Worm (Caenorhabditis elegans) whole organism, L2 larva: ENCODE results near the gene ZK355.2.

ENCODE experiments used
- C34F6.9 ChIP-seq: fragments of 150-350 bp; optimal IDR thresholded peaks from 2 replicates; lab custom pipeline; 2014; ENCODE audit warnings: missing biosample characterization, missing genetic modification characterization
- R02D3.7 ChIP-seq: fragments of 150-350 bp; optimal IDR thresholded peaks from 2 replicates; lab custom pipeline; 2014; ENCODE audit warnings: missing biosample characterization, missing genetic modification characterization
- Y55F3AM.14 ChIP-seq: fragments of 200-800 bp; sonication (Bioruptor generic); optimal IDR thresholded peaks from 2 replicates; lab custom pipeline; 2018; ENCODE audit warnings: mild to moderate bottlenecking, missing genetic modification characterization, missing compliant biosample characterization
- ZK546.5 ChIP-seq: sonication (generic microtip); optimal IDR thresholded peaks from 2 replicates; lab custom pipeline; 2017; ENCODE audit warnings: missing biosample characterization, missing genetic modification characterization
- aly-2 ChIP-seq: fragments of 150-350 bp; optimal IDR thresholded peaks from 2 replicates; lab custom pipeline; 2014; ENCODE audit warnings: missing biosample characterization, missing genetic modification characterization
- ceh-16 ChIP-seq: fragments of 150-350 bp; optimal IDR thresholded peaks from 2 replicates; lab custom pipeline; 2014; ENCODE audit warnings: missing biosample characterization, missing genetic modification characterization
- crh-2 ChIP-seq: sonication (generic microtip); optimal IDR thresholded peaks from 2 replicates; lab custom pipeline; 2017; ENCODE audit warnings: missing biosample characterization, missing genetic modification characterization
- egl-27 ChIP-seq: sonication (generic microtip); optimal IDR thresholded peaks from 3 replicates; lab custom pipeline; 2017; ENCODE audit warnings: missing biosample characterization, missing genetic modification reagents, missing genetic modification characterization
- elt-1 ChIP-seq: fragments of 150-350 bp; optimal IDR thresholded peaks from 2 replicates; lab custom pipeline; 2014; ENCODE audit warnings: missing biosample characterization, missing genetic modification characterization
- elt-3 ChIP-seq: sonication (generic microtip); optimal IDR thresholded peaks from 2 replicates; lab custom pipeline; 2017; ENCODE audit warnings: missing biosample characterization, missing genetic modification characterization
- fos-1 ChIP-seq: fragments of 150-350 bp; optimal IDR thresholded peaks from 2 replicates; lab custom pipeline; 2014; ENCODE audit warnings: missing biosample characterization, missing genetic modification characterization
- gmeb-1 ChIP-seq: fragments of 150-350 bp; optimal IDR thresholded peaks from 2 replicates; lab custom pipeline; 2014; ENCODE audit warnings: missing biosample characterization, missing genetic modification characterization
- lin-11 ChIP-seq: fragments of 150-350 bp; sonication (generic microtip); optimal IDR thresholded peaks from 2 replicates; lab custom pipeline; 2014; ENCODE audit warnings: missing biosample characterization, missing genetic modification characterization, inconsistent platforms, mixed read lengths
- lin-13 ChIP-seq: fragments of 150-350 bp; optimal IDR thresholded peaks from 2 replicates; lab custom pipeline; 2014; ENCODE audit warnings: missing biosample characterization, missing genetic modification reagents, missing genetic modification characterization
- lin-39 ChIP-seq: fragments of 150-350 bp; optimal IDR thresholded peaks from 2 replicates; lab custom pipeline; 2014; ENCODE audit warnings: missing biosample characterization, missing genetic modification reagents, missing genetic modification characterization
- lsy-2 ChIP-seq, 2 experiments: fragments of 150-350 bp in 1 of 2; sonication (generic microtip) in 1 of 2; optimal IDR thresholded peaks; 2 replicates each; lab custom pipeline; 2014 to 2017; ENCODE audit warnings: missing biosample characterization in 2 of 2, missing genetic modification characterization in 2 of 2
- mab-5 ChIP-seq: fragments of 150-350 bp; optimal IDR thresholded peaks from 2 replicates; lab custom pipeline; 2014; ENCODE audit warnings: missing biosample characterization, missing genetic modification characterization
- mdl-1 ChIP-seq, 2 experiments: fragments of 150-350 bp in 1 of 2; sonication (generic microtip) in 1 of 2; optimal IDR thresholded peaks; 2 replicates each; lab custom pipeline; 2017; ENCODE audit warnings: missing biosample characterization in 2 of 2, missing genetic modification characterization in 2 of 2
- nhr-10 ChIP-seq: sonication (generic microtip); optimal IDR thresholded peaks from 2 replicates; lab custom pipeline; 2017; ENCODE audit warnings: missing biosample characterization, missing genetic modification characterization
- nhr-11 ChIP-seq: fragments of 150-350 bp; optimal IDR thresholded peaks from 2 replicates; lab custom pipeline; 2014; ENCODE audit warnings: missing biosample characterization, missing genetic modification characterization
- nhr-12 ChIP-seq: fragments of 150-350 bp; optimal IDR thresholded peaks from 2 replicates; lab custom pipeline; 2014; ENCODE audit warnings: missing biosample characterization, missing genetic modification characterization
- nhr-129 ChIP-seq: fragments of 150-350 bp; optimal IDR thresholded peaks from 2 replicates; lab custom pipeline; 2014; ENCODE audit warnings: missing biosample characterization, missing genetic modification characterization
- nhr-21 ChIP-seq: fragments of 150-350 bp; optimal IDR thresholded peaks from 2 replicates; lab custom pipeline; 2014; ENCODE audit warnings: missing biosample characterization, missing genetic modification characterization
- nhr-23 ChIP-seq: fragments of 150-350 bp; optimal IDR thresholded peaks from 2 replicates; lab custom pipeline; 2014; ENCODE audit warnings: missing biosample characterization, missing genetic modification reagents, missing genetic modification characterization
- nhr-237 ChIP-seq: fragments of 150-350 bp; optimal IDR thresholded peaks from 2 replicates; lab custom pipeline; 2014; ENCODE audit warnings: missing biosample characterization, missing genetic modification characterization
- nhr-25 ChIP-seq: fragments of 150-350 bp; sonication (generic microtip); optimal IDR thresholded peaks from 3 replicates; lab custom pipeline; 2014; ENCODE audit warnings: missing biosample characterization, missing genetic modification characterization
- nhr-6 ChIP-seq: fragments of 150-350 bp; optimal IDR thresholded peaks from 2 replicates; lab custom pipeline; 2014; ENCODE audit warnings: missing biosample characterization, missing genetic modification characterization
- nhr-77 ChIP-seq: fragments of 150-350 bp; optimal IDR thresholded peaks from 2 replicates; lab custom pipeline; 2014; ENCODE audit warnings: missing biosample characterization, missing genetic modification characterization
- skn-1 ChIP-seq: sonication (generic microtip); optimal IDR thresholded peaks from 2 replicates; lab custom pipeline; 2017; ENCODE audit warnings: missing biosample characterization, missing genetic modification characterization
- sma-9 ChIP-seq, 2 experiments: fragments of 150-350 bp in 1 of 2; sonication (generic microtip) in 1 of 2; optimal IDR thresholded peaks; 2 replicates each; lab custom pipeline; 2014 to 2016; ENCODE audit warnings: missing genetic modification characterization in 2 of 2, mild to moderate bottlenecking in 1 of 2, missing biosample characterization in 1 of 2, missing compliant biosample characterization in 1 of 2, missing genetic modification reagents in 1 of 2, moderate library complexity in 1 of 2
- unc-55 ChIP-seq: fragments of 150-350 bp; sonication (generic microtip); optimal IDR thresholded peaks from 3 replicates; lab custom pipeline; 2014; ENCODE audit warnings: missing biosample characterization, missing genetic modification reagents, missing genetic modification characterization
- ztf-11 ChIP-seq: sonication (generic microtip); optimal IDR thresholded peaks from 2 replicates; lab custom pipeline; 2017; ENCODE audit warnings: missing biosample characterization, missing genetic modification characterization

The ZK355.2 gene

ce11 chrII:2925032-2925431, 1.3 kb downstream of the ZK355.2 start:
- TF ChIP-seq mdl-1 (tag; optimal IDR thresholded peaks at IDR 0.05; lab: Kevin White, UChicago): no peak
- TF ChIP-seq R02D3.7 (tag; lab: Kevin White, UChicago): no peak

ce11 chrII:2925806-2926558, 2.3 kb downstream of the ZK355.2 start:
- TF ChIP-seq mab-5 (no peak), nhr-237 (tag; lab: Kevin White, UChicago) (no peak), nhr-21 (no peak), ceh-16 (tag; lab: Kevin White, UChicago) (no peak), Y55F3AM.14 (GFP tag; lab: Kevin White, UChicago) (no peak), R02D3.7 (tag; lab: Kevin White, UChicago) (no peak), C34F6.9 (tag; lab: Kevin White, UChicago) (no peak), unc-55 (GFP tag; lab: Kevin White, UChicago) (no peak), nhr-12 (no peak), elt-1 (tag; lab: Kevin White, UChicago) (no peak), nhr-6 (tag; lab: Kevin White, UChicago) (no peak), fos-1 (tag; lab: Kevin White, UChicago) (no peak), sma-9 (GFP tag; optimal IDR thresholded peaks at IDR 0.05; lab: Kevin White, UChicago) (no peak), sma-9 (tag; optimal IDR thresholded peaks at IDR 0.05; lab: Kevin White, UChicago) (no peak), nhr-23 (no peak)
- TF ChIP-seq, all 48 proteins: peak for 0

- no peak for TF ChIP-seq ZK546.5 (tag; lab: Kevin White, UChicago)
- TF ChIP-seq, all 48 proteins: peak for 0
These were observed 3.8 kb downstream of the ZK355.2 start, which contains the start of the genes ZK355.3 and ZK355.8 for ce11 chrII:2927533-2927932. TSS of gene ZK355.3 (minus strand) at chrII:2927633. TSS of gene ZK355.8 (plus strand) at chrII:2927804.

DNA sequence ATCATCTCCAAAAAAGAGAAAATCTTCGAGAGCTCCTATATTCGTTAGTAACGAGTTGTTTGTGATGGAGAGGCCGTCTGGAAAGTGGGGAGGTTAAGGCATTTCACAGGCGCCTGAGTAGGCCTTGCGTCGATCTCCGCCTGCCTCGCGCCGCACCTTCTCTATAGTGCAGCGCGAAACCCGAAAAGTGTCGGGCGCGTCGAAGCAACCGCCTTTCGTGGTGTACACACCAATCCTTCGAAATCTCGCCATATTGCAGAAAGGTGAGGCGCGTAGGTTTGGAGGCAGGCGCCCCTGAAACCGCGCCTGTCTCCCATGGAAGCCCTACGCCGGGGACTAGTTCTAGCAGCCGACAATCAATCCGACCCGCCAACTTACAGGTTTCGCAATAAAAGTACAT, 6.1 kb downstream of the ZK355.2 start:
- TF ChIP-seq nhr-12: no peak
- TF ChIP-seq mab-5: no peak
- no peak for TF ChIP-seq skn-1
- TF ChIP-seq lsy-2 (tag; optimal IDR thresholded peaks at IDR 0.05; lab: Kevin White, UChicago): no peak
- TF ChIP-seq nhr-11 (tag; lab: Kevin White, UChicago): no peak
- TF ChIP-seq lin-11 (tag; lab: Kevin White, UChicago): no peak
- no peak for TF ChIP-seq egl-27
- TF ChIP-seq, all 48 proteins: peak for 0

ce11 chrII:2930499-2930898, 6.8 kb downstream of the ZK355.2 start, which contains the start of the genes irld-64 and irld-63:
TSS of gene irld-64 (minus strand) at chrII:2930599.
TSS of gene irld-63 (plus strand) at chrII:2930728.
- TF ChIP-seq nhr-10 (no peak), nhr-25 (tag; lab: Kevin White, UChicago) (no peak), nhr-23 (no peak), gmeb-1 (tag; lab: Kevin White, UChicago) (no peak), ztf-11 (tag; lab: Kevin White, UChicago) (no peak), nhr-77 (tag; lab: Kevin White, UChicago) (no peak), nhr-12 (no peak), nhr-129 (tag; lab: Kevin White, UChicago) (no peak), R02D3.7 (tag; lab: Kevin White, UChicago) (no peak), nhr-21 (no peak), aly-2 (tag; lab: Kevin White, UChicago) (no peak), elt-1 (tag; lab: Kevin White, UChicago) (no peak), lin-39 (no peak), elt-3 (tag; lab: Kevin White, UChicago) (no peak), nhr-6 (tag; lab: Kevin White, UChicago) (no peak), crh-2 (tag; lab: Kevin White, UChicago) (no peak), Y55F3AM.14 (GFP tag; lab: Kevin White, UChicago) (no peak), lin-13 (GFP tag; lab: Kevin White, UChicago) (no peak)
